Worm (Caenorhabditis elegans) whole organism, young adult: Measurements from ENCODE around the gene atp-2.

Experiments
- T07F8.4 ChIP-seq: sonication (generic microtip); optimal IDR thresholded peaks from 2 replicates; lab custom pipeline; 2016; ENCODE audit warnings: mild to moderate bottlenecking, missing genetic modification characterization, moderate library complexity, missing compliant biosample characterization
- cebp-1 ChIP-seq, 2 experiments: fragments of 200-800 bp in 1 of 2; sonication (Bioruptor generic) in 1 of 2; sonication (generic microtip) in 1 of 2; IDR thresholded peaks in 1 of 2; optimal IDR thresholded peaks in 1 of 2; 2 replicates each; pipeline versions ENCODE4 v1.3.6 to Lab custom; 2017 to 2022; ENCODE audit warnings: missing compliant biosample characterization in 2 of 2, missing genetic modification characterization in 2 of 2, mild to moderate bottlenecking in 1 of 2, missing genetic modification reagents in 1 of 2, moderate library complexity in 1 of 2
- snpc-4 ChIP-seq, 5 experiments: fragments of 150-350 bp in 1 of 5; sonication (generic microtip) in 4 of 5; optimal IDR thresholded peaks; 2 replicates each; lab custom pipeline; 2014 to 2018; ENCODE audit warnings: missing genetic modification characterization in 5 of 5, missing biosample characterization in 3 of 5, antibody characterized with exemption in 2 of 5, mild to moderate bottlenecking in 2 of 5, missing compliant biosample characterization in 2 of 5, missing genotype in 2 of 5, moderate library complexity in 2 of 5, missing genetic modification reagents in 1 of 5

DNA sequence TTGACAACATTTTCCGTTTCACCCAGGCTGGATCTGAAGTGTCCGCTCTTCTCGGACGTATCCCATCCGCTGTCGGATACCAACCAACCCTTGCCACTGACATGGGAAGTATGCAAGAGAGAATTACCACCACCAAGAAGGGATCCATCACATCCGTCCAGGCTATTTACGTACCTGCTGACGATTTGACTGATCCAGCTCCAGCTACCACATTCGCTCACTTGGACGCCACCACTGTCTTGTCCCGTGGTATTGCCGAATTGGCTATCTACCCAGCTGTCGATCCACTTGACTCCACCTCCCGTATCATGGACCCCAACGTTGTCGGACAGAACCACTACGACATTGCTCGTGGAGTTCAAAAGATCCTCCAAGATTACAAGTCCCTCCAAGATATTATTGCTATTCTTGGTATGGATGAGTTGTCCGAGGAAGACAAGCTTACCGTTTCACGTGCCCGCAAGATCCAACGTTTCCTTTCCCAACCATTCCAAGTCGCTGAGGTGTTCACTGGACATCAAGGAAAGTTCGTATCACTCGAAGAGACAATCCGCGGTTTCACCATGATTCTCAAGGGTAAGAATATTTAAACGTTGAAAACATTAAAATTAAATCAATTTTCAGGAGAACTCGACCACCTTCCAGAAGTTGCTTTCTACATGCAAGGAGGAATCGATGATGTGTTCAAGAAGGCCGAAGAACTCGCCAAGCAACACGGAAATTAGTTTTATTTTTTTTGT is 1.5 kb downstream of the atp-2 start:
- no peak for TF ChIP-seq cebp-1 (GFP tag; IDR thresholded peaks at IDR 0.05; lab: Robert Waterston, UW)
- TF ChIP-seq cebp-1 (tag; optimal IDR thresholded peaks at IDR 0.05; lab: Kevin White, UChicago): no peak
- TF ChIP-seq snpc-4 (GFP tag; optimal IDR thresholded peaks at IDR 0.05; lab: Kevin White, UChicago): no peak
- TF ChIP-seq snpc-4 (tag; optimal IDR thresholded peaks at IDR 0.05; lab: Kevin White, UChicago): no peak
- no peak for TF ChIP-seq T07F8.4
